Fruit fly (Drosophila melanogaster) whole organism, embryonic: ENCODE results near the gene CG5246.

Experiments used
- Atf3 ChIP-seq: fragments of 200-800 bp; sonication (Bioruptor generic); optimal IDR thresholded peaks from 3 replicates; lab custom pipeline; 2016; ENCODE audit warnings: missing biosample characterization, missing genetic modification characterization
- CG10267 ChIP-seq: fragments of 200-800 bp; sonication (Bioruptor generic); optimal IDR thresholded peaks from 2 replicates; lab custom pipeline; 2018; ENCODE audit warnings: missing biosample characterization, mild to moderate bottlenecking, missing genetic modification characterization, moderate library complexity
- CG15601 ChIP-seq: fragments of 200-800 bp; sonication (Bioruptor generic); optimal IDR thresholded peaks from 3 replicates; lab custom pipeline; 2019; ENCODE audit warnings: missing biosample characterization, mild to moderate bottlenecking, missing genetic modification characterization, moderate library complexity
- CG16815 ChIP-seq: fragments of 200-800 bp; sonication (Bioruptor generic); optimal IDR thresholded peaks from 3 replicates; lab custom pipeline; 2017; ENCODE audit warnings: missing biosample characterization, mild to moderate bottlenecking, missing genetic modification characterization
- CG1792 ChIP-seq: fragments of 200-800 bp; sonication (Bioruptor generic); optimal IDR thresholded peaks from 2 replicates; lab custom pipeline; 2016; ENCODE audit warnings: missing biosample characterization, missing genetic modification characterization
- CG18764 ChIP-seq: fragments of 200-800 bp; sonication (Bioruptor generic); optimal IDR thresholded peaks from 3 replicates; lab custom pipeline; 2016; ENCODE audit warnings: missing biosample characterization, missing genetic modification characterization
- CG33213 ChIP-seq: fragments of 200-800 bp; sonication (Bioruptor generic); optimal IDR thresholded peaks from 3 replicates; lab custom pipeline; 2016; ENCODE audit warnings: missing biosample characterization, missing genetic modification characterization
- CG4328 ChIP-seq: fragments of 200-800 bp; sonication (Bioruptor generic); optimal IDR thresholded peaks from 3 replicates; lab custom pipeline; 2017; ENCODE audit warnings: missing biosample characterization, missing genetic modification reagents, missing genetic modification characterization
- CG7357 ChIP-seq: fragments of 200-800 bp; sonication (Bioruptor generic); IDR thresholded peaks from 3 replicates; pipeline ENCODE4 v1.3.6; 2022; ENCODE audit warnings: missing biosample characterization, missing genetic modification characterization
- CG8281 ChIP-seq: fragments of 200-800 bp; sonication (Bioruptor generic); optimal IDR thresholded peaks from 2 replicates; lab custom pipeline; 2018; ENCODE audit warnings: missing biosample characterization, mild to moderate bottlenecking, missing genetic modification characterization, moderate library complexity
- Dip2 ChIP-seq: fragments of 200-800 bp; sonication (Bioruptor generic); IDR thresholded peaks from 2 replicates; pipeline ENCODE4 v1.3.6; 2022; ENCODE audit warnings: missing biosample characterization, missing genetic modification characterization
- Doc2 ChIP-seq: fragments of 200-800 bp; sonication (Bioruptor generic); IDR thresholded peaks from 2 replicates; pipeline ENCODE4 v1.3.6; 2022; ENCODE audit warnings: missing biosample characterization, missing genetic modification characterization
- E2f2 ChIP-seq: fragments of 200-800 bp; sonication (Bioruptor generic); IDR thresholded peaks from 2 replicates; pipeline ENCODE4 v1.3.6; 2022; ENCODE audit warnings: missing biosample characterization, missing genetic modification characterization
- Elba2 ChIP-seq: fragments of 200-800 bp; sonication (Bioruptor generic); optimal IDR thresholded peaks from 3 replicates; lab custom pipeline; 2016; ENCODE audit warnings: missing biosample characterization, missing genetic modification characterization
- HLHmδ ChIP-seq: fragments of 200-800 bp; sonication (Bioruptor generic); optimal IDR thresholded peaks from 2 replicates; lab custom pipeline; 2018; ENCODE audit warnings: missing biosample characterization, mild to moderate bottlenecking, missing genetic modification characterization, moderate library complexity
- Hand ChIP-seq: fragments of 200-800 bp; sonication (Bioruptor generic); optimal IDR thresholded peaks from 2 replicates; lab custom pipeline; 2017; ENCODE audit warnings: mild to moderate bottlenecking, missing biosample characterization, missing genetic modification reagents, missing genetic modification characterization
- Hmr ChIP-seq: fragments of 200-800 bp; sonication (Bioruptor generic); optimal IDR thresholded peaks from 3 replicates; lab custom pipeline; 2017; ENCODE audit warnings: mild to moderate bottlenecking, missing biosample characterization, missing genetic modification reagents, missing genetic modification characterization
- Hr39 ChIP-seq: fragments of >200 bp; optimal IDR thresholded peaks from 2 replicates; lab custom pipeline; 2017
- Lhr ChIP-seq: fragments of 200-800 bp; sonication (Bioruptor generic); optimal IDR thresholded peaks from 3 replicates; lab custom pipeline; 2017; ENCODE audit warnings: mild to moderate bottlenecking, missing biosample characterization, missing genetic modification reagents, missing genetic modification characterization
- Pdp1 ChIP-seq, 2 experiments: fragments of 200-800 bp; sonication (Bioruptor generic); optimal IDR thresholded peaks; 3 replicates each; lab custom pipeline; 2016; ENCODE audit warnings: missing biosample characterization in 2 of 2, missing genetic modification characterization in 2 of 2, mild to moderate bottlenecking in 1 of 2, moderate library complexity in 1 of 2
- Ravus ChIP-seq: fragments of 200-800 bp; sonication (Bioruptor generic); IDR thresholded peaks from 2 replicates; pipeline ENCODE4 v1.3.6; 2022; ENCODE audit warnings: missing biosample characterization, missing genetic modification characterization
- Rfx ChIP-seq: fragments of 200-800 bp; sonication (Bioruptor generic); IDR thresholded peaks from 2 replicates; pipeline ENCODE4 v1.3.6; 2022; ENCODE audit warnings: missing biosample characterization, missing genetic modification characterization
- Sox100B ChIP-seq: fragments of 200-800 bp; sonication (Bioruptor generic); optimal IDR thresholded peaks from 3 replicates; lab custom pipeline; 2018; ENCODE audit warnings: missing biosample characterization, mild to moderate bottlenecking, missing genetic modification characterization
- aop ChIP-seq: fragments of 200-800 bp; sonication (Bioruptor generic); IDR thresholded peaks from 2 replicates; pipeline ENCODE4 v1.3.6; 2022; ENCODE audit warnings: missing biosample characterization, missing genetic modification characterization
- ara ChIP-seq: fragments of 200-800 bp; sonication (Bioruptor generic); IDR thresholded peaks from 2 replicates; pipeline ENCODE4 v1.3.6; 2022; ENCODE audit warnings: missing biosample characterization, missing genetic modification characterization
- chm ChIP-seq: fragments of 200-800 bp; sonication (Bioruptor generic); IDR thresholded peaks from 2 replicates; pipeline ENCODE4 v1.3.6; 2022; ENCODE audit warnings: missing biosample characterization, missing genetic modification characterization
- ems ChIP-seq: fragments of 200-800 bp; sonication (Bioruptor generic); optimal IDR thresholded peaks from 3 replicates; lab custom pipeline; 2016; ENCODE audit warnings: missing biosample characterization, missing genetic modification characterization
- fru ChIP-seq: fragments of >200 bp; optimal IDR thresholded peaks from 2 replicates; lab custom pipeline; 2017
- her ChIP-seq: fragments of 200-800 bp; sonication (Bioruptor generic); optimal IDR thresholded peaks from 2 replicates; lab custom pipeline; 2016; ENCODE audit warnings: missing biosample characterization, missing genetic modification characterization
- ken ChIP-seq: fragments of 200-800 bp; sonication (Bioruptor generic); IDR thresholded peaks from 3 replicates; pipeline ENCODE4 v1.3.6; 2022; ENCODE audit warnings: missing biosample characterization, missing genetic modification characterization
- pros ChIP-seq: fragments of 200-800 bp; sonication (Bioruptor generic); optimal IDR thresholded peaks from 3 replicates; lab custom pipeline; 2019; ENCODE audit warnings: missing biosample characterization, mild to moderate bottlenecking, missing genetic modification characterization, moderate library complexity
- pzg ChIP-seq: fragments of 200-800 bp; sonication (Bioruptor generic); optimal IDR thresholded peaks from 3 replicates; lab custom pipeline; 2018; ENCODE audit warnings: missing biosample characterization, mild to moderate bottlenecking, missing genetic modification characterization, moderate library complexity
- repo ChIP-seq: fragments of 200-800 bp; sonication (Bioruptor generic); optimal IDR thresholded peaks from 2 replicates; lab custom pipeline; 2016; ENCODE audit warnings: missing biosample characterization, missing genetic modification characterization
- row ChIP-seq: fragments of 200-800 bp; sonication (Bioruptor generic); IDR thresholded peaks from 3 replicates; pipeline ENCODE4 v1.3.6; 2022; ENCODE audit warnings: missing biosample characterization, missing genetic modification characterization
- stwl ChIP-seq: fragments of 200-800 bp; sonication (Bioruptor generic); optimal IDR thresholded peaks from 3 replicates; lab custom pipeline; 2018; ENCODE audit warnings: missing biosample characterization, mild to moderate bottlenecking, missing genetic modification characterization, moderate library complexity
- sug ChIP-seq: fragments of 200-800 bp; optimal IDR thresholded peaks from 2 replicates; lab custom pipeline; 2019; ENCODE audit warnings: missing biosample characterization, mild to moderate bottlenecking, missing genetic modification characterization, moderate library complexity
- tio ChIP-seq: fragments of 200-800 bp; sonication (Bioruptor generic); optimal IDR thresholded peaks from 2 replicates; lab custom pipeline; 2017; ENCODE audit warnings: missing biosample characterization, missing genetic modification characterization, inconsistent platforms
- tna ChIP-seq: fragments of 200-800 bp; sonication (Bioruptor generic); IDR thresholded peaks from 2 replicates; pipeline ENCODE4 v1.3.6; 2022; ENCODE audit warnings: missing biosample characterization, missing genetic modification characterization; ENCODE audit not compliant: partially characterized antibody
- zen ChIP-seq: fragments of 200-800 bp; sonication (Bioruptor generic); optimal IDR thresholded peaks from 3 replicates; lab custom pipeline; 2018; ENCODE audit warnings: missing biosample characterization, mild to moderate bottlenecking, missing genetic modification characterization, moderate library complexity

CG5246 gene

dm6 chr3R:17132098-17132712 is 3.7 kb upstream of the CG5246 start, which contains the start of the genes CG4053 and CG31266:
CG4053 (minus strand) TSS chr3R:17132198.
CG31266 (plus strand) TSS chr3R:17132662.
- TF ChIP-seq CG7357 (GFP tag; lab: Robert Waterston, UW), result no peak
- TF ChIP-seq Elba2 (GFP tag; lab: Kevin White, UChicago), result peak; percentile 21
- TF ChIP-seq CG18764 (GFP tag; lab: Kevin White, UChicago), result no peak
- TF ChIP-seq Dip2 (GFP tag; lab: Robert Waterston, UW), result no peak
- no peak for TF ChIP-seq CG33213 (GFP tag; lab: Kevin White, UChicago)
- peak; percentile 52 for TF ChIP-seq sug

dm6 chr3R:17133897-17134296 is 2.0 kb upstream of the CG5246 start, which contains the start of gene CG31267:
CG31267 (plus strand) TSS chr3R:17134197.
- TF ChIP-seq pros (GFP tag; lab: Kevin White, UChicago) (no peak), CG10267 (no peak), Doc2 (GFP tag; lab: Robert Waterston, UW) (no peak), Sox100B (no peak), repo (no peak), Hr39 (lab: Kevin White, UChicago) (no peak), CG16815 (no peak), stwl (tag; lab: Kevin White, UChicago) (no peak), row (GFP tag; lab: Robert Waterston, UW) (no peak), CG1792 (no peak), her (no peak), Lhr (GFP tag; lab: Kevin White, UChicago) (no peak), Hand (GFP tag; lab: Kevin White, UChicago) (no peak)

dm6 chr3R:17137593-17137992 is 1.7 kb downstream of the CG5246 start, which contains the start of gene CG5255:
CG5255 (plus strand) TSS chr3R:17137893.
- TF ChIP-seq CG15601 (tag; lab: Kevin White, UChicago), result no peak
- no peak for TF ChIP-seq Doc2 (GFP tag; lab: Robert Waterston, UW)

- TF ChIP-seq chm (no peak), Ravus (no peak), Atf3 (GFP tag; lab: Kevin White, UChicago) (no peak), Hmr (no peak), Rfx (no peak), aop (no peak), fru (lab: Kevin White, UChicago) (no peak), zen (tag; lab: Kevin White, UChicago) (no peak), ken (GFP tag; lab: Robert Waterston, UW) (no peak), HLHmδ (GFP tag; lab: Kevin White, UChicago) (no peak), ara (GFP tag; lab: Robert Waterston, UW) (no peak), Pdp1 (GFP tag; optimal IDR thresholded peaks at IDR 0.05; lab: Kevin White, UChicago) (no peak), tio (GFP tag; lab: Kevin White, UChicago) (no peak), ems (GFP tag; lab: Kevin White, UChicago) (no peak), CG4328 (GFP tag; lab: Kevin White, UChicago) (no peak), E2f2 (no peak), pzg (no peak), CG8281 (no peak), tna (GFP tag; lab: Robert Waterston, UW) (no peak)
- TF ChIP-seq, all 482 proteins: peak for 0
These were observed 2.8 kb downstream of the CG5246 start, which contains the start of gene CG5265 for dm6 chr3R:17138699-17139098. CG5265 (plus strand) TSS chr3R:17138999.
